Fruit fly (Drosophila melanogaster) whole organism, embryonic: ENCODE results near the gene Notum.

Experiments used
- Atf3 ChIP-seq: fragments of 200-800 bp; sonication (Bioruptor generic); optimal IDR thresholded peaks from 3 replicates; lab custom pipeline; 2016; ENCODE audit warnings: missing biosample characterization, missing genetic modification characterization
- CG1024 ChIP-seq: fragments of 200-800 bp; sonication (Bioruptor generic); IDR thresholded peaks from 2 replicates; pipeline ENCODE4 v1.3.6; 2022; ENCODE audit warnings: missing biosample characterization, missing genetic modification characterization
- CG10543 ChIP-seq: fragments of 200-800 bp; sonication (Bioruptor generic); optimal IDR thresholded peaks from 3 replicates; lab custom pipeline; 2017; ENCODE audit warnings: missing biosample characterization, mild to moderate bottlenecking, missing genetic modification characterization, moderate library complexity
- CG10565 ChIP-seq: fragments of 200-800 bp; sonication (Bioruptor generic); optimal IDR thresholded peaks from 3 replicates; lab custom pipeline; 2016; ENCODE audit warnings: missing biosample characterization, mild to moderate bottlenecking, missing genetic modification characterization
- CG12659 ChIP-seq: fragments of 200-800 bp; sonication (Bioruptor generic); optimal IDR thresholded peaks from 3 replicates; lab custom pipeline; 2017; ENCODE audit warnings: mild to moderate bottlenecking, missing biosample characterization, missing genetic modification reagents, missing genetic modification characterization
- CG17328 ChIP-seq: fragments of 200-800 bp; sonication (Bioruptor generic); IDR thresholded peaks from 2 replicates; pipeline ENCODE4 v1.3.6; 2022; ENCODE audit warnings: missing biosample characterization, missing genetic modification characterization
- CG17568 ChIP-seq: fragments of 200-800 bp; sonication (Bioruptor generic); optimal IDR thresholded peaks from 2 replicates; lab custom pipeline; 2018; ENCODE audit warnings: missing biosample characterization, mild to moderate bottlenecking, missing genetic modification characterization, moderate library complexity
- CG17802 ChIP-seq: fragments of 200-800 bp; sonication (Bioruptor generic); optimal IDR thresholded peaks from 2 replicates; lab custom pipeline; 2018; ENCODE audit warnings: missing biosample characterization, mild to moderate bottlenecking, missing genetic modification characterization, moderate library complexity
- CG2199 ChIP-seq: fragments of 200-800 bp; sonication (Bioruptor generic); IDR thresholded peaks from 3 replicates; pipeline ENCODE4 v1.3.6; 2022; ENCODE audit warnings: missing biosample characterization, missing genetic modification characterization
- CG2712 ChIP-seq: fragments of 200-800 bp; optimal IDR thresholded peaks from 3 replicates; lab custom pipeline; 2019; ENCODE audit warnings: missing biosample characterization, mild to moderate bottlenecking, missing genetic modification characterization, moderate library complexity
- CG31388 ChIP-seq: fragments of 200-800 bp; sonication (Bioruptor generic); optimal IDR thresholded peaks from 2 replicates; lab custom pipeline; 2016; ENCODE audit warnings: missing biosample characterization, missing genetic modification characterization
- CG3163 ChIP-seq: fragments of 200-800 bp; sonication (Bioruptor generic); optimal IDR thresholded peaks from 3 replicates; lab custom pipeline; 2016; ENCODE audit warnings: missing biosample characterization, missing genetic modification characterization
- CG33213 ChIP-seq: fragments of 200-800 bp; sonication (Bioruptor generic); optimal IDR thresholded peaks from 3 replicates; lab custom pipeline; 2016; ENCODE audit warnings: missing biosample characterization, missing genetic modification characterization
- CG4282 ChIP-seq: fragments of 200-800 bp; sonication (Bioruptor generic); optimal IDR thresholded peaks from 2 replicates; lab custom pipeline; 2016; ENCODE audit warnings: missing biosample characterization, missing genetic modification characterization
- CG5180 ChIP-seq: fragments of 200-800 bp; sonication (Bioruptor generic); optimal IDR thresholded peaks from 3 replicates; lab custom pipeline; 2017; ENCODE audit warnings: missing biosample characterization, missing genetic modification characterization, mild to moderate bottlenecking, moderate library complexity, missing genetic modification reagents
- CG6654 ChIP-seq: fragments of 200-800 bp; sonication (Bioruptor generic); optimal IDR thresholded peaks from 2 replicates; lab custom pipeline; 2017; ENCODE audit warnings: missing biosample characterization, mild to moderate bottlenecking, missing genetic modification characterization
- CG8290 ChIP-seq, 3 experiments: fragments of 200-800 bp; sonication (Bioruptor generic); optimal IDR thresholded peaks; 2 replicates each; lab custom pipeline; 2016 to 2019; ENCODE audit warnings: missing biosample characterization in 3 of 3, missing genetic modification characterization in 3 of 3, mild to moderate bottlenecking in 2 of 3, moderate library complexity in 1 of 3
- CG9817 ChIP-seq: fragments of 200-800 bp; sonication (Bioruptor generic); optimal IDR thresholded peaks from 2 replicates; lab custom pipeline; 2018; ENCODE audit warnings: missing biosample characterization, mild to moderate bottlenecking, missing genetic modification characterization, moderate library complexity
- Elba2 ChIP-seq: fragments of 200-800 bp; sonication (Bioruptor generic); optimal IDR thresholded peaks from 3 replicates; lab custom pipeline; 2016; ENCODE audit warnings: missing biosample characterization, missing genetic modification characterization
- Gug ChIP-seq: fragments of 200-800 bp; sonication (Bioruptor generic); IDR thresholded peaks from 4 replicates; pipeline ENCODE4 v1.3.6; 2022; ENCODE audit warnings: missing biosample characterization, missing genetic modification characterization
- HHEX ChIP-seq: fragments of 200-800 bp; sonication (Bioruptor generic); optimal IDR thresholded peaks from 3 replicates; lab custom pipeline; 2017; ENCODE audit warnings: missing biosample characterization, mild to moderate bottlenecking, missing genetic modification characterization, missing genetic modification reagents
- NC2α ChIP-seq: fragments of 200-800 bp; sonication (Bioruptor generic); optimal IDR thresholded peaks from 2 replicates; lab custom pipeline; 2016; ENCODE audit warnings: missing biosample characterization, missing genetic modification characterization
- Pdp1 ChIP-seq, 2 experiments: fragments of 200-800 bp; sonication (Bioruptor generic); optimal IDR thresholded peaks; 3 replicates each; lab custom pipeline; 2016; ENCODE audit warnings: missing biosample characterization in 2 of 2, missing genetic modification characterization in 2 of 2, mild to moderate bottlenecking in 1 of 2, moderate library complexity in 1 of 2
- Ssrp ChIP-seq: fragments of 200-800 bp; sonication (Bioruptor generic); optimal IDR thresholded peaks from 2 replicates; lab custom pipeline; 2018; ENCODE audit warnings: missing biosample characterization, mild to moderate bottlenecking, missing genetic modification characterization, moderate library complexity
- Trl ChIP-seq, 3 experiments: fragments of >200 bp in 2 of 3; fragments of 200-800 bp in 1 of 3; sonication (Bioruptor generic) in 1 of 3; optimal IDR thresholded peaks; 2 replicates in 1 of 3; 3 replicates in 2 of 3; lab custom pipeline; 2016 to 2017; ENCODE audit warnings: missing biosample characterization in 1 of 3, missing genetic modification characterization in 1 of 3
- Usf ChIP-seq: fragments of 200-800 bp; sonication (Bioruptor generic); optimal IDR thresholded peaks from 2 replicates; lab custom pipeline; 2017; ENCODE audit warnings: missing genotype, missing biosample characterization, missing genetic modification characterization
- Vsx1 ChIP-seq: fragments of 200-800 bp; sonication (Bioruptor generic); optimal IDR thresholded peaks from 2 replicates; lab custom pipeline; 2017; ENCODE audit warnings: missing biosample characterization, mild to moderate bottlenecking, missing genetic modification characterization, missing genetic modification reagents
- aop ChIP-seq: fragments of 200-800 bp; sonication (Bioruptor generic); IDR thresholded peaks from 2 replicates; pipeline ENCODE4 v1.3.6; 2022; ENCODE audit warnings: missing biosample characterization, missing genetic modification characterization
- bsh ChIP-seq, 2 experiments: fragments of 200-800 bp; sonication (Bioruptor generic); optimal IDR thresholded peaks; 2 replicates each; lab custom pipeline; 2017 to 2018; ENCODE audit warnings: mild to moderate bottlenecking in 2 of 2, missing biosample characterization in 2 of 2, missing genetic modification characterization in 2 of 2, moderate library complexity in 1 of 2
- caup ChIP-seq: fragments of 200-800 bp; sonication (Bioruptor generic); optimal IDR thresholded peaks from 3 replicates; lab custom pipeline; 2017; ENCODE audit warnings: missing biosample characterization, mild to moderate bottlenecking, missing genetic modification characterization, moderate library complexity; ENCODE audit not compliant: severe bottlenecking
- cg ChIP-seq: fragments of 200-800 bp; sonication (Bioruptor generic); optimal IDR thresholded peaks from 3 replicates; lab custom pipeline; 2019; ENCODE audit warnings: missing biosample characterization, mild to moderate bottlenecking, missing genetic modification characterization, moderate library complexity
- croc ChIP-seq: fragments of 200-800 bp; sonication (Bioruptor generic); conservative IDR thresholded peaks from 3 replicates; pipeline ENCODE4 v1.3.6; 2022; ENCODE audit warnings: missing biosample characterization, missing genetic modification characterization
- dpn ChIP-seq, 2 experiments: fragments of 200-800 bp; sonication (Bioruptor generic); optimal IDR thresholded peaks; 3 replicates each; lab custom pipeline; 2016; ENCODE audit warnings: missing biosample characterization in 2 of 2, missing genetic modification characterization in 2 of 2
- h ChIP-seq: fragments of >200 bp; optimal IDR thresholded peaks from 2 replicates; lab custom pipeline; 2017
- her ChIP-seq: fragments of 200-800 bp; sonication (Bioruptor generic); optimal IDR thresholded peaks from 2 replicates; lab custom pipeline; 2016; ENCODE audit warnings: missing biosample characterization, missing genetic modification characterization
- pan ChIP-seq, 4 experiments: fragments of >200 bp in 3 of 4; fragments of 200-800 bp in 1 of 4; sonication (Bioruptor generic) in 1 of 4; optimal IDR thresholded peaks in 3 of 4; IDR thresholded peaks in 1 of 4; 2 replicates each; pipeline versions ENCODE4 v1.3.6 to Lab custom; 2017 to 2022; ENCODE audit warnings: missing biosample characterization in 2 of 4, missing genetic modification characterization in 2 of 4, mixed read lengths in 1 of 4
- sens ChIP-seq: fragments of 200-800 bp; sonication (Bioruptor generic); peaks from one replicate; lab custom pipeline; 2016; ENCODE audit warnings: missing biosample characterization, missing genetic modification characterization
- sob ChIP-seq: fragments of 200-800 bp; sonication (Bioruptor generic); IDR thresholded peaks from 2 replicates; pipeline ENCODE4 v1.3.6; 2022; ENCODE audit warnings: missing biosample characterization, missing genetic modification characterization
- stc ChIP-seq: fragments of 200-800 bp; sonication (Bioruptor generic); IDR thresholded peaks from 2 replicates; pipeline ENCODE4 v1.3.6; 2022; ENCODE audit warnings: missing biosample characterization, missing genetic modification characterization
- z ChIP-seq: fragments of 200-800 bp; sonication (Bioruptor generic); IDR thresholded peaks from 3 replicates; pipeline ENCODE4 v1.3.6; 2022; ENCODE audit warnings: missing biosample characterization, missing genetic modification characterization

Notum gene

DNA sequence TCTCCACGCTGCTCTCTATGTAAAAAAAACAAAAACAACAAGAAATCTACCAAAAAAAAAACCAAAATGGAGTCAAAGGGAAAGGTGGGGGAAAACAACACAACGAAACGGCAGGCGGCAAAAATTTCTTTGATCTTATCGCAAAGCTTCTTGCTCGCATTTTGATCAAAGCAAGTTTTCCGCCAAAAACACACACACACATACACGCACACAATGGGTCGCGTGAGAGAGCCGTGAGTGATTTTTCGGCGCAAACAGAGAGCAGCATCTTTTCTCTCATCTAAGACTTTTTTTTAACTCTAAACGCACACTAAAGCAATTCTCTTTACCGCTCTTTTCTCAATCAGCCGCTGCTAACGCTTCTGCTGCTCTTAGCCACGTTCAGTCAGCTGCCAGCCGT, 5.6 kb downstream of the Notum start (continued):
- peak; percentile 75 to 78 for TF ChIP-seq Trl (optimal IDR thresholded peaks at IDR 0.05; lab: Kevin White, UChicago)
- no peak for TF ChIP-seq Trl (GFP tag; optimal IDR thresholded peaks at IDR 0.05; lab: Kevin White, UChicago)
- no peak for TF ChIP-seq pan (optimal IDR thresholded peaks at IDR 0.05; lab: Kevin White, UChicago)
- TF ChIP-seq pan (GFP tag; optimal IDR thresholded peaks at IDR 0.05 in 1 of 2, IDR thresholded peaks at IDR 0.05 in 1 of 2) = peak in 1 of 2 experiments; percentile 81
- TF ChIP-seq stc (GFP tag; lab: Robert Waterston, UW) = no peak
- TF ChIP-seq Atf3 (GFP tag; lab: Kevin White, UChicago) = no peak
- TF ChIP-seq z (GFP tag; lab: Robert Waterston, UW) = 0 out of 3 replicates have a peak, but pooled peaks have one; percentile 26
- TF ChIP-seq CG3163 (GFP tag; lab: Kevin White, UChicago) = peak; percentile 22
- no peak for TF ChIP-seq CG33213
- peak; percentile 58 for TF ChIP-seq cg (GFP tag; lab: Kevin White, UChicago)
- no peak for TF ChIP-seq HHEX (GFP tag; lab: Kevin White, UChicago)
- TF ChIP-seq CG12659 (GFP tag; lab: Kevin White, UChicago) = no peak
- TF ChIP-seq CG8290 (GFP tag; optimal IDR thresholded peaks at IDR 0.05; lab: Kevin White, UChicago) = no peak
- TF ChIP-seq CG8290 (tag; optimal IDR thresholded peaks at IDR 0.05; lab: Kevin White, UChicago) = no peak
- peak; percentile 13 for TF ChIP-seq caup (GFP tag; lab: Kevin White, UChicago)

DNA sequence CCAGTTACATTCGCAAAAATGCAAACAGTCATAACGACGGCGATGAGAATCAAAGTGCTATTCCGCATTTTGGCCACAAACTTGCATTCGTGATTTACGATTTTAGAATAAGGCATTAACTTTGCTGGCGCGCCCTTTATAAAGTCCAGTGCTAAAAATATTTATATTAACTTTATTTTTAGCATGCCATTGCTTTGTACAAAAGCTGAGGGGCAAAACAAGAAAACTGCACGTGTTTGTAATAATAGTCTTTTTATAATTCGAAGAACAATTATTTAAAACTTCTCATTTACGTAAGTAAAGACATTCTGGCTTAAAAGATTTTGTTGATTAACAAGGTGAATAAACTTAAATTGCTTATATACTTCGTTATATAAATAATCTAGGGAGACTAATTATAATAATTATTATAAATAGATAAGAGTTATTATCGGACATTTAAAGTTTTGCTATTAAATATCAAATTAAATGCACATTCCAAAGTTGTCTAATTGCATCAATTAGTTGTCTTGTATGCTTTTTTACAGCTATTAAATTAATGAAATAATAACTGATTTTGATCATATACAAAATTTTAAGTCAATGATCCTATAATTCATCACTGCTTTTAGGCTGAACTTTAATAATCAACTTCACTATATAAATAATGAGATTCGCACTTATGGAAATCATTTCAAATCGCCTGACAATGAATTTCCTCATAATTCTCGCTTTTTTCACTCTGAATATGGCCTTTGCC, 10.0 kb downstream of the Notum start, which contains the start of the genes CG42717 and CG42716:
CG42717 (minus strand) TSS at position 101 of the 739 bp plus-strand sequence.
CG42716 (plus strand) TSS at position 689 of the 739 bp plus-strand sequence.
- TF ChIP-seq CG31388 (GFP tag; lab: Kevin White, UChicago) (no peak), stc (GFP tag; lab: Robert Waterston, UW) (no peak), CG9817 (tag; lab: Kevin White, UChicago) (no peak)

dm6 chr3L:16034224-16034623, 10.9 kb downstream of the Notum start, which contains the start of gene CG42538:
Gene CG42538, plus strand, starts transcription at chr3L:16034524.
- no peak for TF ChIP-seq bsh (GFP tag; optimal IDR thresholded peaks at IDR 0.05; lab: Kevin White, UChicago)
- peak; percentile 18 for TF ChIP-seq Elba2 (GFP tag; lab: Kevin White, UChicago)
- TF ChIP-seq Pdp1 (GFP tag; optimal IDR thresholded peaks at IDR 0.05; lab: Kevin White, UChicago) = peak in 1 of 2 experiments; percentile 25
- no peak for TF ChIP-seq CG2712 (tag; lab: Kevin White, UChicago)
- no peak for TF ChIP-seq CG4282
- TF ChIP-seq, all 482 proteins: peak for 2

dm6 chr3L:16035185-16035584, 11.9 kb downstream of the Notum start, which contains the start of gene CG5895:
Gene CG5895, plus strand, starts transcription at chr3L:16035485.
- TF ChIP-seq sob (GFP tag; lab: Robert Waterston, UW) (no peak), CG2199 (GFP tag; lab: Robert Waterston, UW) (peak; percentile 47; the same call in 1 of the 3 replicates), CG1024 (GFP tag; lab: Robert Waterston, UW) (0 out of 2 replicates have a peak, but pooled peaks have one; percentile 8), CG17802 (no peak), sens (peak; percentile 34)

DNA sequence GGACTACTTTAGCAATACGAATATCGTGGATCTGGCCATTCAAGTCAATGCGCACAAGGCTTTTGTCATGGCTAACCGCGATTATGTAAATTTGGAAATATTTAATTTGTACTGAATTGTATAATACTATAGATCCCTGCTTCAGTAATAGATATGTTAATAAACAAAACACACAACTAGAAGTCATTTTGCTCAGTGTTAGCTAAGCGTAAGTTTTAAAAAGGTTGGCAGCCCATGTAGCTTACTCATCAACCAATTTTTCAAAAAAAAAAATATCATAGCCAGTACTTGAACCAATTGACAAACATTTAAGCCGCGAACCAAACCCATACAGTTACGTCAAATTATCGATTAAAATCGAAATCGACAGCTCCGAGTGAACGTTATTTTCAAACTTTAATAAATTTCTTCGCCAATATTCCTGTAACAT, 13.8 kb downstream of the Notum start:
- TF ChIP-seq CG17328 (GFP tag; lab: Robert Waterston, UW) = peak; percentile 81
- TF ChIP-seq her = peak; percentile 71
- peak; percentile 7 for TF ChIP-seq CG6654
- peak; percentile 48 for TF ChIP-seq NC2α (GFP tag; lab: Kevin White, UChicago)
- TF ChIP-seq Ssrp (tag; lab: Kevin White, UChicago) = peak; percentile 52
- TF ChIP-seq Pdp1 (GFP tag; optimal IDR thresholded peaks at IDR 0.05; lab: Kevin White, UChicago) = peak; percentile 80 to 86
- TF ChIP-seq Usf (GFP tag; lab: Kevin White, UChicago) = peak; percentile 28
- TF ChIP-seq CG17568 (GFP tag; lab: Kevin White, UChicago) = peak; percentile 70
- TF ChIP-seq CG5180 (GFP tag; lab: Kevin White, UChicago) = peak; percentile 26
- TF ChIP-seq CG10543 (GFP tag; lab: Kevin White, UChicago) = no peak
- no peak for TF ChIP-seq h
- peak; percentile 24; the same call in 1 of the 3 replicates for TF ChIP-seq croc
- peak; percentile 55; the same call in 2 of the 4 replicates for TF ChIP-seq Gug (GFP tag; lab: Robert Waterston, UW)
- peak; percentile 65 for TF ChIP-seq CG10565 (GFP tag; lab: Kevin White, UChicago)
- peak; percentile 34 for TF ChIP-seq Vsx1
- peak; percentile 77 to 83 for TF ChIP-seq dpn (GFP tag; optimal IDR thresholded peaks at IDR 0.05; lab: Kevin White, UChicago)
- no peak for TF ChIP-seq aop
